Fruit fly (Drosophila melanogaster): ENCODE results near the gene Fad2.

Fad2 gene

DNA sequence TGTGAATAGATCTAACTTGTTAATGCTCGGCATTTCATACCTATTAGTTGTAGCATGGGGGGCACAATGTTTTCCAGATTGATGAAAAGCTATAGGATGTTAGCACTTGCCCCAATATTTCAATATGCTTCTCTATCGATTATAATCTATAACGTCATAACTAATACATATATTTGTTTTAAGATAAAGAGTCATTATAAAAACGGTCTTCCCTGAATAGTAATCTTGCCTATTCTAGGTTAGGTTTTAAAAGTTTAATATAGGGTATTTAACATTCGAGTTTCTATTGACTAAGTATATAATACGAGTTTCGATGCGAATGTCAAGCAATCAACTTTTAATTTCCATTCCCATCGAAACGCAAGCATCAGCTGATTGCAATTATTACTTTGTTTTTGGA, 37.9 kb downstream of the Fad2 start, which contains the start of the genes CG6321 and Blos2 (continued):
- TF ChIP-seq CG1792 (GFP tag; optimal IDR thresholded peaks at IDR 0.05), result no peak
- TF ChIP-seq cwo (GFP tag; optimal IDR thresholded peaks at IDR 0.05), result peak; percentile 65
- TF ChIP-seq CG13894 (tag; optimal IDR thresholded peaks at IDR 0.05), result no peak
- TF ChIP-seq crol (GFP tag; IDR thresholded peaks at IDR 0.05), result no peak
- peak; percentile 64 for TF ChIP-seq ATbp (GFP tag; optimal IDR thresholded peaks at IDR 0.05)
- peak; percentile 71 for TF ChIP-seq BtbVII (GFP tag; optimal IDR thresholded peaks at IDR 0.05)
- TF ChIP-seq CG4404 (GFP tag; IDR thresholded peaks at IDR 0.05), result 0 out of 2 replicates have a peak, but pooled peaks have one; percentile 14
- TF ChIP-seq CG7928 (GFP tag; optimal IDR thresholded peaks at IDR 0.05), result no peak
- no peak for TF ChIP-seq cg (GFP tag; optimal IDR thresholded peaks at IDR 0.05)
- TF ChIP-seq HLHmδ (GFP tag; optimal IDR thresholded peaks at IDR 0.05), result no peak
- peak; percentile 55; the same call in 1 of the 2 replicates for TF ChIP-seq chm (GFP tag; IDR thresholded peaks at IDR 0.05)
- no peak for TF ChIP-seq Hmx (GFP tag; optimal IDR thresholded peaks at IDR 0.05)
- no peak for TF ChIP-seq nerfin-2 (GFP tag; IDR thresholded peaks at IDR 0.05; ENCODE audit: partially characterized antibody)
- TF ChIP-seq wdn (GFP tag; IDR thresholded peaks at IDR 0.05), result no peak
- peak; percentile 54 for TF ChIP-seq Oaz (GFP tag; IDR thresholded peaks at IDR 0.05)
- peak; percentile 81 for TF ChIP-seq exex (tag; optimal IDR thresholded peaks at IDR 0.05)
- no peak for TF ChIP-seq Opbp (GFP tag; IDR thresholded peaks at IDR 0.05; ENCODE audit: partially characterized antibody)
- TF ChIP-seq CG14710 (tag; optimal IDR thresholded peaks at IDR 0.05), result peak; percentile 82
- TF ChIP-seq mam (GFP tag; optimal IDR thresholded peaks at IDR 0.05), result peak; percentile 23
- TF ChIP-seq Hr78 (GFP tag; optimal IDR thresholded peaks at IDR 0.05), result peak in 1 of 2 experiments; percentile 31
- peak; percentile 2 for TF ChIP-seq Sry-δ (GFP tag; optimal IDR thresholded peaks at IDR 0.05)
- no peak for TF ChIP-seq pb (GFP tag; optimal IDR thresholded peaks at IDR 0.05)
- peak; percentile 13 for TF ChIP-seq CG7786 (GFP tag; optimal IDR thresholded peaks at IDR 0.05)
- TF ChIP-seq CG11247 (GFP tag; IDR thresholded peaks at IDR 0.05), result peak; percentile 50
- no peak for TF ChIP-seq hbn (GFP tag; IDR thresholded peaks at IDR 0.05; ENCODE audit: partially characterized antibody)
- TF ChIP-seq Taf1 (GFP tag; IDR thresholded peaks at IDR 0.05), result peak; percentile 40; the same call in 1 of the 2 replicates
- TF ChIP-seq zen (tag; optimal IDR thresholded peaks at IDR 0.05), result peak; percentile 82
- TF ChIP-seq Pdp1 (GFP tag; optimal IDR thresholded peaks at IDR 0.05), result peak; percentile 30 to 65
- peak; percentile 4 for TF ChIP-seq mirr (GFP tag; optimal IDR thresholded peaks at IDR 0.05)
- peak; percentile 74 for TF ChIP-seq Sox100B (GFP tag; optimal IDR thresholded peaks at IDR 0.05)
- TF ChIP-seq bsh (GFP tag; optimal IDR thresholded peaks at IDR 0.05), result peak; percentile 54 to 80
- 0 out of 2 replicates have a peak, but pooled peaks have one; percentile 45 for TF ChIP-seq CG31224 (GFP tag; IDR thresholded peaks at IDR 0.05)
- no peak for TF ChIP-seq p53 (GFP tag; optimal IDR thresholded peaks at IDR 0.05)
- TF ChIP-seq CoRest (tag; optimal IDR thresholded peaks at IDR 0.05), result peak; percentile 85
- TF ChIP-seq CG15479 (GFP tag; optimal IDR thresholded peaks at IDR 0.05), result no peak
- TF ChIP-seq CG5180 (GFP tag; optimal IDR thresholded peaks at IDR 0.05), result peak; percentile 40
- TF ChIP-seq CG2120 (GFP tag; optimal IDR thresholded peaks at IDR 0.05), result peak; percentile 82
- TF ChIP-seq chn (GFP tag; optimal IDR thresholded peaks at IDR 0.05), result peak; percentile 42
- peak; percentile 77 for TF ChIP-seq Drgx (GFP tag; IDR thresholded peaks at IDR 0.05)
- peak; percentile 26 for TF ChIP-seq Dad (GFP tag; optimal IDR thresholded peaks at IDR 0.05)
- peak; percentile 63 for TF ChIP-seq CG9817 (tag; optimal IDR thresholded peaks at IDR 0.05)
- peak; percentile 17 for TF ChIP-seq CG34376 (GFP tag; optimal IDR thresholded peaks at IDR 0.05)
- no peak for TF ChIP-seq crc (GFP tag; optimal IDR thresholded peaks at IDR 0.05)
- TF ChIP-seq Myb (GFP tag; optimal IDR thresholded peaks at IDR 0.05), result no peak
- peak; percentile 16 for TF ChIP-seq CTCF (GFP tag; optimal IDR thresholded peaks at IDR 0.05)
- peak; percentile 4 for TF ChIP-seq CG7987 (GFP tag; optimal IDR thresholded peaks at IDR 0.05)
- TF ChIP-seq NC2α (GFP tag; optimal IDR thresholded peaks at IDR 0.05), result no peak
- TF ChIP-seq C15 (GFP tag; IDR thresholded peaks at IDR 0.05), result peak; percentile 59; the same call in 1 of the 3 replicates
- peak; percentile 65 for TF ChIP-seq Spps (tag; optimal IDR thresholded peaks at IDR 0.05)
- TF ChIP-seq nom (GFP tag; optimal IDR thresholded peaks at IDR 0.05), result peak; percentile 20
